Worm (Caenorhabditis elegans): ENCODE data around the gene C25E10.16.

DNA sequence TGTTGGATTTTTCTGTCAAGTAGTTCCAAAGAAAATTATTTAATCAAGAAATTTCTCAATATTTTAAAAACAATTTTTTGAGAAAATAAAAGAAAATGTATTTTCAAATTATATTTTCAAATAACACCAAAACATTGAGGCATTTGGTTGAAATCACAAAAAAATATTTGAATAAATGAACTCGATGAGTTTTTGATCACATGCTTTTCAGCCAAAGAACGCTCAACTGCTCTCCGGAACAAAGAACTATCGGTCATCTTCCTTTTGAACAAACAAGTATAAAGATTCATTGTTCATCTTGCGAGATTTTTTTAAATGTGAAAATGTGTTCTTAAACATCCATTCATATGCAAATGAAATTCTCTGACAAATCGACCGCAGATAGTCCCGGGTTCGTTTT is 35.6 kb upstream of the C25E10.16 start:
- TF ChIP-seq ama-1 (optimal IDR thresholded peaks at IDR 0.05), result no peak
- no peak for TF ChIP-seq tbx-11 (GFP tag; IDR thresholded peaks at IDR 0.05)
- TF ChIP-seq scrt-1 (GFP tag; IDR thresholded peaks at IDR 0.05), result no peak
- TF ChIP-seq B0310.2 (tag; optimal IDR thresholded peaks at IDR 0.05), result no peak
- TF ChIP-seq F13C5.2 (tag; optimal IDR thresholded peaks at IDR 0.05), result no peak
- TF ChIP-seq hmbx-1 (tag; optimal IDR thresholded peaks at IDR 0.05), result no peak
- no peak for TF ChIP-seq tra-4 (tag; optimal IDR thresholded peaks at IDR 0.05)
- TF ChIP-seq hmg-4 (GFP tag; optimal IDR thresholded peaks at IDR 0.05), result no peak
- no peak for TF ChIP-seq flt-1 (GFP tag; IDR thresholded peaks at IDR 0.05)
- no peak for TF ChIP-seq pes-1 (GFP tag; IDR thresholded peaks at IDR 0.05)
- no peak for TF ChIP-seq ceh-36 (tag; optimal IDR thresholded peaks at IDR 0.05)
